Fruit fly (Drosophila melanogaster) whole organism, embryonic: ENCODE data around the gene alpha-Est8.

Source experiments
- BtbVII ChIP-seq: fragments of 200-800 bp; sonication (Bioruptor generic); optimal IDR thresholded peaks from 3 replicates; lab custom pipeline; 2017; ENCODE audit warnings: missing biosample characterization, mild to moderate bottlenecking, missing genetic modification characterization
- CG11504 ChIP-seq: fragments of 200-800 bp; sonication (Bioruptor generic); optimal IDR thresholded peaks from 3 replicates; lab custom pipeline; 2019; ENCODE audit warnings: missing biosample characterization, mild to moderate bottlenecking, missing genetic modification characterization, moderate library complexity
- CG13775 ChIP-seq: fragments of 200-800 bp; sonication (Bioruptor generic); optimal IDR thresholded peaks from 3 replicates; lab custom pipeline; 2017; ENCODE audit warnings: missing biosample characterization, mild to moderate bottlenecking, missing genetic modification characterization
- CG14050 ChIP-seq: fragments of 200-800 bp; sonication (Bioruptor generic); IDR thresholded peaks from 3 replicates; pipeline ENCODE4 v1.3.6; 2022; ENCODE audit warnings: missing biosample characterization, missing genetic modification characterization
- CG15269 ChIP-seq: fragments of 200-800 bp; sonication (Bioruptor generic); optimal IDR thresholded peaks from 2 replicates; lab custom pipeline; 2018; ENCODE audit warnings: missing biosample characterization, mild to moderate bottlenecking, missing genetic modification characterization, moderate library complexity
- CG17359 ChIP-seq: fragments of 200-800 bp; sonication (Bioruptor generic); optimal IDR thresholded peaks from 3 replicates; lab custom pipeline; 2018; ENCODE audit warnings: missing biosample characterization, mild to moderate bottlenecking, missing genetic modification characterization, moderate library complexity
- CG17385 ChIP-seq: fragments of 200-800 bp; sonication (Bioruptor generic); optimal IDR thresholded peaks from 3 replicates; lab custom pipeline; 2018; ENCODE audit warnings: missing biosample characterization, mild to moderate bottlenecking, missing genetic modification characterization
- CG18262 ChIP-seq: fragments of 200-800 bp; optimal IDR thresholded peaks from 3 replicates; lab custom pipeline; 2019; ENCODE audit warnings: missing biosample characterization, mild to moderate bottlenecking, missing genetic modification characterization, moderate library complexity
- CG1832 ChIP-seq: fragments of 200-800 bp; sonication (Bioruptor generic); optimal IDR thresholded peaks from 2 replicates; lab custom pipeline; 2017; ENCODE audit warnings: missing biosample characterization, mild to moderate bottlenecking, missing genetic modification characterization, inconsistent platforms
- CG18619 ChIP-seq: fragments of 200-800 bp; sonication (Bioruptor generic); optimal IDR thresholded peaks from 3 replicates; lab custom pipeline; 2017; ENCODE audit warnings: missing biosample characterization, mild to moderate bottlenecking, missing genetic modification characterization
- CG2678 ChIP-seq: fragments of 200-800 bp; sonication (Bioruptor generic); optimal IDR thresholded peaks from 3 replicates; lab custom pipeline; 2019; ENCODE audit warnings: missing biosample characterization, mild to moderate bottlenecking, missing genetic modification characterization, moderate library complexity
- CG33213 ChIP-seq: fragments of 200-800 bp; sonication (Bioruptor generic); optimal IDR thresholded peaks from 3 replicates; lab custom pipeline; 2016; ENCODE audit warnings: missing biosample characterization, missing genetic modification characterization
- CG3847 ChIP-seq: fragments of 200-800 bp; sonication (Bioruptor generic); IDR thresholded peaks from 2 replicates; pipeline ENCODE4 v1.3.6; 2022; ENCODE audit warnings: missing biosample characterization, missing genetic modification characterization
- CG4424 ChIP-seq: fragments of 200-800 bp; sonication (Bioruptor generic); optimal IDR thresholded peaks from 3 replicates; lab custom pipeline; 2016; ENCODE audit warnings: missing biosample characterization, missing genetic modification characterization
- CG4707 ChIP-seq: fragments of 200-800 bp; sonication (Bioruptor generic); optimal IDR thresholded peaks from 2 replicates; lab custom pipeline; 2018; ENCODE audit warnings: missing biosample characterization, mild to moderate bottlenecking, missing genetic modification characterization, moderate library complexity
- CG7839 ChIP-seq: fragments of 200-800 bp; sonication (Bioruptor generic); optimal IDR thresholded peaks from 3 replicates; lab custom pipeline; 2018; ENCODE audit warnings: missing biosample characterization, mild to moderate bottlenecking, missing genetic modification characterization, moderate library complexity
- CG8924 ChIP-seq: fragments of 200-800 bp; optimal IDR thresholded peaks from 3 replicates; lab custom pipeline; 2019; ENCODE audit warnings: missing biosample characterization, mild to moderate bottlenecking, missing genetic modification characterization, moderate library complexity
- CG9817 ChIP-seq: fragments of 200-800 bp; sonication (Bioruptor generic); optimal IDR thresholded peaks from 2 replicates; lab custom pipeline; 2018; ENCODE audit warnings: missing biosample characterization, mild to moderate bottlenecking, missing genetic modification characterization, moderate library complexity
- Chrac-16 ChIP-seq: fragments of 200-800 bp; sonication (Bioruptor generic); optimal IDR thresholded peaks from 3 replicates; lab custom pipeline; 2016; ENCODE audit warnings: missing biosample characterization, missing genetic modification characterization
- CoRest ChIP-seq: fragments of 200-800 bp; sonication (Bioruptor generic); optimal IDR thresholded peaks from 3 replicates; lab custom pipeline; 2018; ENCODE audit warnings: missing biosample characterization, mild to moderate bottlenecking, missing genetic modification characterization, moderate library complexity
- Dek ChIP-seq: fragments of 200-800 bp; sonication (Bioruptor generic); optimal IDR thresholded peaks from 3 replicates; lab custom pipeline; 2019; ENCODE audit warnings: missing biosample characterization, mild to moderate bottlenecking, missing genetic modification characterization, moderate library complexity
- Drgx ChIP-seq: fragments of 200-800 bp; sonication (Bioruptor generic); IDR thresholded peaks from 2 replicates; pipeline ENCODE4 v1.3.6; 2022; ENCODE audit warnings: missing biosample characterization, missing genetic modification characterization
- Eip74EF ChIP-seq, 2 experiments: fragments of 200-800 bp in 1 of 2; fragments of >200 bp in 1 of 2; sonication (Bioruptor generic) in 1 of 2; optimal IDR thresholded peaks; 2 replicates each; lab custom pipeline; 2017 to 2019; ENCODE audit warnings: missing biosample characterization in 2 of 2, missing genetic modification characterization in 2 of 2, mild to moderate bottlenecking in 1 of 2, moderate library complexity in 1 of 2
- GATAe ChIP-seq: fragments of 200-800 bp; sonication (Bioruptor generic); conservative IDR thresholded peaks from 2 replicates; pipeline ENCODE4 v1.3.6; 2022; ENCODE audit warnings: missing biosample characterization, missing genetic modification characterization
- H15 ChIP-seq: fragments of 200-800 bp; sonication (Bioruptor generic); IDR thresholded peaks from 3 replicates; pipeline ENCODE4 v1.3.6; 2022; ENCODE audit warnings: missing biosample characterization, missing genetic modification characterization
- Hr51 ChIP-seq, 2 experiments: fragments of 200-800 bp; sonication (Bioruptor generic); optimal IDR thresholded peaks; 2 replicates in 1 of 2; 3 replicates in 1 of 2; lab custom pipeline; 2016 to 2018; ENCODE audit warnings: missing biosample characterization in 2 of 2, missing genetic modification characterization in 2 of 2, mild to moderate bottlenecking in 1 of 2, moderate library complexity in 1 of 2
- Kr ChIP-seq: fragments of 200-800 bp; sonication (Bioruptor generic); optimal IDR thresholded peaks from 2 replicates; lab custom pipeline; 2017; ENCODE audit warnings: missing biosample characterization, mild to moderate bottlenecking, missing genetic modification characterization
- Mes4 ChIP-seq: fragments of 200-800 bp; sonication (Bioruptor generic); optimal IDR thresholded peaks from 2 replicates; lab custom pipeline; 2016; ENCODE audit warnings: missing biosample characterization, missing genetic modification characterization
- NfI ChIP-seq: fragments of 200-800 bp; sonication (Bioruptor generic); optimal IDR thresholded peaks from 3 replicates; lab custom pipeline; 2018; ENCODE audit warnings: missing biosample characterization, mild to moderate bottlenecking, missing genetic modification characterization, moderate library complexity
- PHDP ChIP-seq: fragments of 200-800 bp; sonication (Bioruptor generic); optimal IDR thresholded peaks from 3 replicates; lab custom pipeline; 2018; ENCODE audit warnings: missing biosample characterization, mild to moderate bottlenecking, missing genetic modification characterization, moderate library complexity
- Ravus ChIP-seq: fragments of 200-800 bp; sonication (Bioruptor generic); IDR thresholded peaks from 2 replicates; pipeline ENCODE4 v1.3.6; 2022; ENCODE audit warnings: missing biosample characterization, missing genetic modification characterization
- Scr ChIP-seq: fragments of 200-800 bp; sonication (Bioruptor generic); IDR thresholded peaks from 2 replicates; pipeline ENCODE4 v1.3.6; 2022; ENCODE audit warnings: missing biosample characterization, missing genetic modification characterization; ENCODE audit not compliant: partially characterized antibody
- Stat92E ChIP-seq, 3 experiments: fragments of >200 bp in 2 of 3; fragments of 200-800 bp in 1 of 3; sonication (Bioruptor generic) in 1 of 3; optimal IDR thresholded peaks; 2 replicates each; lab custom pipeline; 2017 to 2019; ENCODE audit warnings: missing biosample characterization in 3 of 3, missing genetic modification characterization in 3 of 3, mild to moderate bottlenecking in 1 of 3, moderate library complexity in 1 of 3
- dysf ChIP-seq: fragments of 200-800 bp; sonication (Bioruptor generic); IDR thresholded peaks from 3 replicates; pipeline ENCODE4 v1.3.6; 2022; ENCODE audit warnings: missing biosample characterization, missing genetic modification characterization
- eve ChIP-seq, 2 experiments: fragments of >200 bp; optimal IDR thresholded peaks; 2 replicates each; lab custom pipeline; 2017; ENCODE audit warnings: missing biosample characterization in 2 of 2, missing genetic modification characterization in 2 of 2
- grn ChIP-seq: fragments of 200-800 bp; sonication (Bioruptor generic); optimal IDR thresholded peaks from 3 replicates; lab custom pipeline; 2017; ENCODE audit warnings: missing biosample characterization, missing genetic modification characterization
- insv ChIP-seq, 2 experiments: fragments of 200-800 bp; sonication (Bioruptor generic); optimal IDR thresholded peaks; 3 replicates each; lab custom pipeline; 2016 to 2018; ENCODE audit warnings: missing biosample characterization in 2 of 2, missing genetic modification characterization in 2 of 2
- nmo ChIP-seq: fragments of 200-800 bp; sonication (Bioruptor generic); optimal IDR thresholded peaks from 2 replicates; lab custom pipeline; 2018; ENCODE audit warnings: missing biosample characterization, mild to moderate bottlenecking, missing genetic modification characterization, moderate library complexity
- pros ChIP-seq: fragments of 200-800 bp; sonication (Bioruptor generic); optimal IDR thresholded peaks from 3 replicates; lab custom pipeline; 2019; ENCODE audit warnings: missing biosample characterization, mild to moderate bottlenecking, missing genetic modification characterization, moderate library complexity
- ranshi ChIP-seq: fragments of 200-800 bp; sonication (Bioruptor generic); IDR thresholded peaks from 2 replicates; pipeline ENCODE4 v1.3.6; 2022; ENCODE audit warnings: missing biosample characterization, missing genetic modification characterization
- run ChIP-seq: fragments of 200-800 bp; sonication (Bioruptor generic); optimal IDR thresholded peaks from 3 replicates; lab custom pipeline; 2018; ENCODE audit warnings: missing biosample characterization, mild to moderate bottlenecking, missing genetic modification characterization
- scrt ChIP-seq: fragments of 200-800 bp; sonication (Bioruptor generic); optimal IDR thresholded peaks from 2 replicates; lab custom pipeline; 2018; ENCODE audit warnings: missing biosample characterization, mild to moderate bottlenecking, missing genetic modification characterization, moderate library complexity
- sens ChIP-seq: fragments of 200-800 bp; sonication (Bioruptor generic); peaks from one replicate; lab custom pipeline; 2016; ENCODE audit warnings: missing biosample characterization, missing genetic modification characterization
- sob ChIP-seq: fragments of 200-800 bp; sonication (Bioruptor generic); IDR thresholded peaks from 2 replicates; pipeline ENCODE4 v1.3.6; 2022; ENCODE audit warnings: missing biosample characterization, missing genetic modification characterization
- tap ChIP-seq: fragments of 200-800 bp; optimal IDR thresholded peaks from 3 replicates; lab custom pipeline; 2019; ENCODE audit warnings: missing biosample characterization, mild to moderate bottlenecking, missing genetic modification characterization, moderate library complexity
- tna ChIP-seq: fragments of 200-800 bp; sonication (Bioruptor generic); IDR thresholded peaks from 2 replicates; pipeline ENCODE4 v1.3.6; 2022; ENCODE audit warnings: missing biosample characterization, missing genetic modification characterization; ENCODE audit not compliant: partially characterized antibody
- tx ChIP-seq: fragments of 200-800 bp; sonication (Bioruptor generic); optimal IDR thresholded peaks from 2 replicates; lab custom pipeline; 2016; ENCODE audit warnings: missing biosample characterization, missing genetic modification characterization
- wor ChIP-seq: fragments of 200-800 bp; sonication (Bioruptor generic); IDR thresholded peaks from 2 replicates; pipeline ENCODE4 v1.3.6; 2022; ENCODE audit warnings: missing biosample characterization, missing genetic modification characterization
- zen ChIP-seq: fragments of 200-800 bp; sonication (Bioruptor generic); optimal IDR thresholded peaks from 3 replicates; lab custom pipeline; 2018; ENCODE audit warnings: missing biosample characterization, mild to moderate bottlenecking, missing genetic modification characterization, moderate library complexity

The alpha-Est8 gene

DNA sequence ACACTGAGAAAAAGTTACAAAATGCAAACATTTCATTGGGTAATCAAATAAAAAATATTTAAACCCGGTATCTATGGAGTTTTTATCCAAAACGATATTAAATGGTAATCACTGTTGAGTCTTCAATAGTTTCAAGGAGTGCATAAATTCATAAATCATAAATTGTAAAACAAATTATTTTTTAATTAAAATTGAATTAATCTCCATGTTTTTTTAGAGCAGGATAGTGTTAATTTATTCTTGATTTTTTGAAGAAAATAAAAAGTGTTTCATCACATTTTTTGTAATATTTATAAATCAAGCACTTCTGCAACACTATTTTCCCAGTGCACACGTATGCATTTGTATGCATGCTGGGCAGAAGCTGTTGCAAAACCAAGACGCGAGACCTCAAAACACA lies 24.6 kb downstream of the alpha-Est8 start (continued):
- no peak for TF ChIP-seq Scr (GFP tag; lab: Robert Waterston, UW)
- no peak for TF ChIP-seq Mes4 (GFP tag; lab: Kevin White, UChicago)
- TF ChIP-seq zen (tag; lab: Kevin White, UChicago), result no peak
- TF ChIP-seq tx (GFP tag; lab: Kevin White, UChicago), result no peak
- TF ChIP-seq Dek, result no peak
- TF ChIP-seq CG14050 (GFP tag; lab: Robert Waterston, UW), result peak; percentile 31; the same call in 2 of the 3 replicates
- TF ChIP-seq Drgx (GFP tag; lab: Robert Waterston, UW), result peak; percentile 51
- no peak for TF ChIP-seq CG1832 (GFP tag; lab: Kevin White, UChicago)
- TF ChIP-seq Stat92E (GFP tag; optimal IDR thresholded peaks at IDR 0.05; lab: Kevin White, UChicago), result no peak
- TF ChIP-seq ranshi (GFP tag; lab: Robert Waterston, UW), result peak; percentile 40; the same call in 1 of the 2 replicates
- TF ChIP-seq Chrac-16 (GFP tag; lab: Kevin White, UChicago), result peak; percentile 31
- TF ChIP-seq CG4707 (GFP tag; lab: Kevin White, UChicago), result no peak
- TF ChIP-seq CG18619 (GFP tag; lab: Kevin White, UChicago), result peak; percentile 21
- TF ChIP-seq NfI, result peak; percentile 22
- peak; percentile 80 for TF ChIP-seq CG17359 (tag; lab: Kevin White, UChicago)
- TF ChIP-seq GATAe (GFP tag; lab: Robert Waterston, UW), result no peak
- no peak for TF ChIP-seq insv (GFP tag; optimal IDR thresholded peaks at IDR 0.05; lab: Kevin White, UChicago)
- TF ChIP-seq CG2678 (tag; lab: Kevin White, UChicago), result peak; percentile 81
- TF ChIP-seq grn (GFP tag; lab: Kevin White, UChicago), result no peak
- no peak for TF ChIP-seq pros (GFP tag; lab: Kevin White, UChicago)
- TF ChIP-seq nmo (GFP tag; lab: Kevin White, UChicago), result peak; percentile 83
- TF ChIP-seq H15 (GFP tag; lab: Robert Waterston, UW), result 0 out of 3 replicates have a peak, but pooled peaks have one; percentile 38
- no peak for TF ChIP-seq BtbVII
- peak; percentile 56 for TF ChIP-seq CG17385 (GFP tag; lab: Kevin White, UChicago)
- TF ChIP-seq Eip74EF (GFP tag; optimal IDR thresholded peaks at IDR 0.05; lab: Kevin White, UChicago), result peak in 1 of 2 experiments; percentile 52
- TF ChIP-seq PHDP (tag; lab: Kevin White, UChicago), result peak; percentile 56
- TF ChIP-seq sob (GFP tag; lab: Robert Waterston, UW), result no peak
- TF ChIP-seq scrt, result peak; percentile 13
- peak; percentile 78 for TF ChIP-seq CoRest
- TF ChIP-seq Kr, result no peak
- peak; percentile 35 for TF ChIP-seq run
- peak in 1 of 2 experiments; percentile 50 for TF ChIP-seq eve (GFP tag; optimal IDR thresholded peaks at IDR 0.05; lab: Kevin White, UChicago)
- TF ChIP-seq sens (GFP tag; lab: Kevin White, UChicago), result peak; percentile 69
- peak; percentile 46; the same call in 1 of the 2 replicates for TF ChIP-seq wor (GFP tag; lab: Robert Waterston, UW)
- TF ChIP-seq CG4424, result peak; percentile 67
- peak; percentile 68 for TF ChIP-seq tap
- TF ChIP-seq CG7839 (tag; lab: Kevin White, UChicago), result peak; percentile 74
- TF ChIP-seq CG18262, result peak; percentile 80
- TF ChIP-seq CG11504, result peak; percentile 90
- TF ChIP-seq dysf, result 0 out of 3 replicates have a peak, but pooled peaks have one; percentile 52
- peak in 1 of 2 experiments; percentile 92 for TF ChIP-seq Hr51 (GFP tag; optimal IDR thresholded peaks at IDR 0.05; lab: Kevin White, UChicago)
- TF ChIP-seq tna (GFP tag; lab: Robert Waterston, UW), result no peak
- TF ChIP-seq Ravus, result no peak
- TF ChIP-seq CG33213 (GFP tag; lab: Kevin White, UChicago), result no peak
- TF ChIP-seq CG15269 (tag; lab: Kevin White, UChicago), result peak; percentile 69
- peak; percentile 53 for TF ChIP-seq CG13775
- TF ChIP-seq CG3847, result no peak
- TF ChIP-seq CG9817, result peak; percentile 24
- TF ChIP-seq CG8924 (tag; lab: Kevin White, UChicago), result peak; percentile 20
